Worm (Caenorhabditis elegans) whole organism, late embryonic: ENCODE data around the gene cyp-34A2.

Experiments used
- ceh-6 ChIP-seq: fragments of 200-800 bp; sonication (Bioruptor generic); optimal IDR thresholded peaks from 2 replicates; lab custom pipeline; 2018; ENCODE audit warnings: mild to moderate bottlenecking, missing genetic modification characterization, missing compliant biosample characterization
- nhr-11 ChIP-seq: fragments of 150-350 bp; optimal IDR thresholded peaks from 2 replicates; lab custom pipeline; 2014; ENCODE audit warnings: missing biosample characterization, missing genetic modification characterization
- nhr-232 ChIP-seq: sonication (generic microtip); optimal IDR thresholded peaks from 2 replicates; lab custom pipeline; 2016; ENCODE audit warnings: missing genetic modification characterization, missing compliant biosample characterization
- pqm-1 ChIP-seq: sonication (generic microtip); optimal IDR thresholded peaks from 2 replicates; lab custom pipeline; 2016; ENCODE audit warnings: missing genetic modification characterization, missing compliant biosample characterization

- TF ChIP-seq nhr-11 (no peak), pqm-1 (tag; lab: Kevin White, UChicago) (no peak), nhr-232 (no peak), ceh-6 (no peak)
These were observed 9.5 kb downstream of the cyp-34A2 start, which contains the start of the genes srw-19 and srx-51 for ce11 chrV:15281279-15281949.
